Worm (Caenorhabditis elegans) whole organism, mixed stage, embryonic: ENCODE measurements around the gene C27A7.3.

ENCODE experiments used
- drap-1 ChIP-seq: fragments of 200-800 bp; sonication (Bioruptor generic); optimal IDR thresholded peaks from 3 replicates; lab custom pipeline; 2018; ENCODE audit warnings: mild to moderate bottlenecking, missing genetic modification characterization, missing compliant biosample characterization
- elt-3 ChIP-seq: fragments of 150-350 bp; optimal IDR thresholded peaks from 2 replicates; lab custom pipeline; 2014; ENCODE audit warnings: missing biosample characterization, missing genetic modification characterization
- nhr-12 ChIP-seq: fragments of 150-350 bp; optimal IDR thresholded peaks from 2 replicates; lab custom pipeline; 2014; ENCODE audit warnings: missing biosample characterization, missing genetic modification characterization
- nhr-2 ChIP-seq: fragments of 150-350 bp; optimal IDR thresholded peaks from 2 replicates; lab custom pipeline; 2014; ENCODE audit warnings: missing biosample characterization, missing genetic modification characterization
- snpc-4 ChIP-seq: fragments of 150-350 bp; optimal IDR thresholded peaks from 2 replicates; lab custom pipeline; 2014; ENCODE audit warnings: missing biosample characterization, missing genetic modification characterization
- unc-62 ChIP-seq: fragments of 150-350 bp; optimal IDR thresholded peaks from 2 replicates; lab custom pipeline; 2014; ENCODE audit warnings: missing biosample characterization, missing genetic modification reagents, missing genetic modification characterization
- zip-8 ChIP-seq: fragments of 150-350 bp; optimal IDR thresholded peaks from 2 replicates; lab custom pipeline; 2014; ENCODE audit warnings: missing biosample characterization, missing genetic modification characterization
- ztf-11 ChIP-seq: fragments of 150-350 bp; optimal IDR thresholded peaks from 2 replicates; lab custom pipeline; 2014; ENCODE audit warnings: missing biosample characterization, missing genetic modification characterization

DNA sequence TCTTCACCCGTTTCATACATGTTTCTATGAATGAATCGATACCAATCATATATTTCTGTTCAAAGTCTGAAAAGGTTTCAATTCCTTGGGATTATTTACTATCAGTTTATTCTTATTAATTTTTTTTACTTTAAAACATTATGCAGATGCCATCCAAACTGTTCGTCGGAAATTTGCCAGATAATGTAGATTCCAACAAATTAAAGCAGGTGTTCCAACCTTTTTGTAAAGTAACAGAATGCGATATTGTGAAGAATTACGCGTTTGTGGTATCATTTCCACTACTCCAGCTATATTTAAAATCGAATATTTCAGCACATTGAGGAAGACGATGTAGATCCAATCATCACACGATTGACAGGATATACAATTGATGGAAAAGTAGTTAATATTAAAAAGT, 51.4 kb downstream of the C27A7.3 start, which contains the start of gene rnp-1:
- TF ChIP-seq zip-8 (tag; lab: Kevin White, UChicago) (no peak), elt-3 (tag; lab: Kevin White, UChicago) (no peak), snpc-4 (tag; lab: Kevin White, UChicago) (no peak), nhr-2 (tag; lab: Kevin White, UChicago) (no peak), nhr-12 (tag; lab: Kevin White, UChicago) (no peak), drap-1 (no peak), unc-62 (GFP tag; lab: Kevin White, UChicago) (no peak), ztf-11 (tag; lab: Kevin White, UChicago) (no peak)
